Worm (Caenorhabditis elegans): ENCODE results near the gene cyn-3.

The cyn-3 gene

DNA sequence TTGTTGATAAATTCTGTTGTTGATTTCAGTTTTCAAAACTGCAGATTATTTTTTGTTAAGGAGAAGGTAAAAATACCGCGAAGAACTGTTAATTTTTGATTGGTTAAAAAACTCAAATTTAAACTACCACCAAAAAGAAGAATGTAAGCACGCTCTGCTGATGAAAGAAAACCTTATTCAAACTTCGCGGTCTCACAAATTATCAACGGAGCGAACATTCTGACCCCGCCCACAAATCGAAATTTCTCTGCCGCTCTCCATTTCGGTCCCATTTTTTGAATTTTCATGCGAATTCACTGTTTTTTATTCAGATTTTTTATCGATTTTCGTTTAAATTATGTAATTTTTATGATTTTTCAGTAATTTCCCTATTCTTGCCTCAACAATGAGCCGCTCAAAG lies at the start of gene cyn-3:
cyn-3 (plus strand) TSS at position 361 of the 400 bp plus-strand sequence.
- TF ChIP-seq ama-1 (optimal IDR thresholded peaks at IDR 0.05) (peak; percentile 69), ceh-82 (tag; optimal IDR thresholded peaks at IDR 0.05) (no peak), unc-39 (tag; optimal IDR thresholded peaks at IDR 0.05) (no peak), fkh-10 (GFP tag; optimal IDR thresholded peaks at IDR 0.05) (peak; percentile 35), mdl-1 (tag; optimal IDR thresholded peaks at IDR 0.05) (no peak), R02D3.7 (tag; optimal IDR thresholded peaks at IDR 0.05) (peak; percentile 77), fos-1 (tag; optimal IDR thresholded peaks at IDR 0.05) (no peak), ZK546.5 (tag; optimal IDR thresholded peaks at IDR 0.05) (no peak), eor-1 (tag; optimal IDR thresholded peaks at IDR 0.05) (no peak), ceh-28 (tag; optimal IDR thresholded peaks at IDR 0.05) (peak; percentile 79), ztf-4 (tag; optimal IDR thresholded peaks at IDR 0.05) (no peak), hmg-11 (tag; optimal IDR thresholded peaks at IDR 0.05) (peak; percentile 65), elt-3 (tag; optimal IDR thresholded peaks at IDR 0.05) (no peak), elt-2 (tag; optimal IDR thresholded peaks at IDR 0.05) (peak; percentile 55), lsy-12 (tag; optimal IDR thresholded peaks at IDR 0.05) (peak; percentile 63), pha-4 (tag; optimal IDR thresholded peaks at IDR 0.05) (peak; percentile 98), nhr-23 (tag; optimal IDR thresholded peaks at IDR 0.05) (peak; percentile 97), pqm-1 (tag; optimal IDR thresholded peaks at IDR 0.05) (peak; percentile 58), unc-62 (GFP tag; optimal IDR thresholded peaks at IDR 0.05) (no peak), snpc-4 (tag; optimal IDR thresholded peaks at IDR 0.05) (peak; percentile 86), nhr-25 (tag; optimal IDR thresholded peaks at IDR 0.05) (peak; percentile 86), tbx-2 (tag; optimal IDR thresholded peaks at IDR 0.05) (peak; percentile 23), nhr-43 (tag; optimal IDR thresholded peaks at IDR 0.05; ENCODE audit: poor library complexity, severe bottlenecking) (peak; percentile 80), elt-1 (tag; optimal IDR thresholded peaks at IDR 0.05) (peak; percentile 58), lin-39 (tag; optimal IDR thresholded peaks at IDR 0.05) (peak; percentile 71), lin-15B (tag; optimal IDR thresholded peaks at IDR 0.05) (peak; percentile 98), jun-1 (tag; optimal IDR thresholded peaks at IDR 0.05) (peak; percentile 73), nhr-237 (tag; optimal IDR thresholded peaks at IDR 0.05) (no peak), skn-1 (tag; optimal IDR thresholded peaks at IDR 0.05) (peak; percentile 91), fkh-2 (tag; optimal IDR thresholded peaks at IDR 0.05) (no peak), egl-5 (tag; optimal IDR thresholded peaks at IDR 0.05) (peak; percentile 70), nfya-1 (tag; optimal IDR thresholded peaks at IDR 0.05; ENCODE audit: insufficient read depth) (peak; percentile 93), egl-27 (tag; optimal IDR thresholded peaks at IDR 0.05) (peak; percentile 38), ztf-11 (tag; optimal IDR thresholded peaks at IDR 0.05) (no peak)

DNA sequence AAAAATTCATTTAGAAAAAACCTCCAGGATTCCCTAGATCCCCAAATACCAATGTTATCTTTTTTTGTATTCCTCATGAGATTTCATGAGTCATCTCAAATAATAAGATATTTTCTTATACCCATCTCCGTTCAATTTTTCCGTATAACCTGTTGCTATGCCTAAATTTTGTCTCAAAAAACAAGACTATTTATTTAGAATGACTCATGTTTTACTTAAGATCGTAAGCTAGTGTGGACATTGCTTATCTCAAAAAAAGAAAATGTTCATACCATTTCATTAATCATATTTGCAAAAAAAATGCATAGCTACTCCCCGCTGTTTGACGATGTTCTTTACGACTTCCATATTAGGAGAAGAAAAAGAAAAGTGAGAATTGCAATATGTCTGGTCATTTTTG lies 49.5 kb upstream of the cyn-3 start, which contains the start of gene K08F9.3:
K08F9.3 (plus strand) TSS at position 301 of the 400 bp plus-strand sequence.
- TF ChIP-seq nhr-43 (tag; optimal IDR thresholded peaks at IDR 0.05; ENCODE audit: poor library complexity, severe bottlenecking) (no peak), hmg-11 (tag; optimal IDR thresholded peaks at IDR 0.05) (no peak), elt-1 (tag; optimal IDR thresholded peaks at IDR 0.05) (no peak), ceh-16 (tag; optimal IDR thresholded peaks at IDR 0.05) (no peak), elt-3 (tag; optimal IDR thresholded peaks at IDR 0.05) (no peak), R02D3.7 (tag; optimal IDR thresholded peaks at IDR 0.05) (no peak), ceh-82 (tag; optimal IDR thresholded peaks at IDR 0.05) (no peak), nhr-76 (tag; optimal IDR thresholded peaks at IDR 0.05) (no peak)

DNA sequence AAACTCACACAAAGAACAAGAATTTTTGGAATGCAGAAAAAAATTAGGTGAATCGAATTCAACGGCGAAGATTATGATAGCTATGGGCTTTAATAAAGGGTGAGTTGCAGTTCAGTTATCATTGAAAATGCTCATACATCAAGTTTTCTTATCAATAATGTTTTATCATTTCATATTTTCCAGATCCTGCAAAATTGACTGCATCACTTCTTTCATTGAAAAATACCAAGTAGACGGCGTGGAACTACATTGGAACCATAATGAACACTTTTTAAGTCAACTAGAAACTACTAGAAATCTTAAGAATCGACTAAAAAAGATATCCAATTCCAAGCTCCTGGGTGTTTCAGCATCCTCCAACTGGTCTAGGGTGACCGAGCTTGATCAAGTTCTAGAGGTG lies 46.4 kb upstream of the cyn-3 start, which contains the start of gene K08F9.1:
K08F9.1 (minus strand) TSS at position 101 of the 400 bp plus-strand sequence.
- TF ChIP-seq nhr-77 (tag; optimal IDR thresholded peaks at IDR 0.05) (no peak), R02D3.7 (tag; optimal IDR thresholded peaks at IDR 0.05) (no peak), eor-1 (tag; optimal IDR thresholded peaks at IDR 0.05) (no peak), nhr-11 (tag; optimal IDR thresholded peaks at IDR 0.05) (no peak), mdl-1 (tag; optimal IDR thresholded peaks at IDR 0.05) (no peak), ama-1 (optimal IDR thresholded peaks at IDR 0.05) (no peak), unc-39 (tag; optimal IDR thresholded peaks at IDR 0.05) (no peak), elt-3 (tag; optimal IDR thresholded peaks at IDR 0.05) (no peak), fkh-2 (tag; optimal IDR thresholded peaks at IDR 0.05) (no peak), tbx-2 (tag; optimal IDR thresholded peaks at IDR 0.05) (no peak), ZK546.5 (tag; optimal IDR thresholded peaks at IDR 0.05) (no peak), aly-2 (tag; optimal IDR thresholded peaks at IDR 0.05) (no peak), nhr-25 (tag; optimal IDR thresholded peaks at IDR 0.05) (no peak), ceh-82 (tag; optimal IDR thresholded peaks at IDR 0.05) (no peak), nhr-28 (tag; optimal IDR thresholded peaks at IDR 0.05) (no peak), snpc-4 (tag; optimal IDR thresholded peaks at IDR 0.05) (no peak)

Data from whole organism, L3 larva.